Fruit fly (Drosophila melanogaster): ENCODE data around the gene fabp.

fabp gene

dm6 chr3R:11581340-11582252, 14.7 kb upstream of the fabp start, which contains the start of gene wkd (continued):
- TF ChIP-seq CG12071 (GFP tag; optimal IDR thresholded peaks at IDR 0.05): no peak
- no peak for TF ChIP-seq sc (optimal IDR thresholded peaks at IDR 0.05)
- no peak for TF ChIP-seq sc (GFP tag; optimal IDR thresholded peaks at IDR 0.05)
- no peak for TF ChIP-seq CG10979 (tag; optimal IDR thresholded peaks at IDR 0.05)
- TF ChIP-seq CG1647 (GFP tag; optimal IDR thresholded peaks at IDR 0.05): no peak
- no peak for TF ChIP-seq CG14710 (tag; optimal IDR thresholded peaks at IDR 0.05)
- no peak for TF ChIP-seq lab (GFP tag; optimal IDR thresholded peaks at IDR 0.05)
- TF ChIP-seq CG9727 (GFP tag; optimal IDR thresholded peaks at IDR 0.05): no peak
- TF ChIP-seq klu (GFP tag; IDR thresholded peaks at IDR 0.05): 0 out of 2 replicates have a peak, but pooled peaks have one; percentile 14
- TF ChIP-seq toy (GFP tag; IDR thresholded peaks at IDR 0.05): no peak
- no peak for TF ChIP-seq CG4707 (GFP tag; optimal IDR thresholded peaks at IDR 0.05)
- no peak for TF ChIP-seq CG14667 (GFP tag; IDR thresholded peaks at IDR 0.05)
- no peak for TF ChIP-seq dmrt11E (tag; optimal IDR thresholded peaks at IDR 0.05)
- TF ChIP-seq CG4360 (GFP tag; IDR thresholded peaks at IDR 0.05): peak; percentile 92
- TF ChIP-seq ash1 (GFP tag; optimal IDR thresholded peaks at IDR 0.05): no peak
- peak; percentile 13 for TF ChIP-seq CG17829 (tag; optimal IDR thresholded peaks at IDR 0.05)
- no peak for TF ChIP-seq ssp (GFP tag; IDR thresholded peaks at IDR 0.05)
- peak; percentile 69; the same call in 2 of the 3 replicates for TF ChIP-seq sr (GFP tag; IDR thresholded peaks at IDR 0.05)
- TF ChIP-seq seq (GFP tag; IDR thresholded peaks at IDR 0.05): no peak
- TF ChIP-seq hbn (GFP tag; IDR thresholded peaks at IDR 0.05; ENCODE audit: partially characterized antibody): peak; percentile 81
- TF ChIP-seq CG18764 (GFP tag; optimal IDR thresholded peaks at IDR 0.05): no peak
- TF ChIP-seq grau (tag; optimal IDR thresholded peaks at IDR 0.05): no peak
- peak; percentile 63 for TF ChIP-seq Ets97D (GFP tag; optimal IDR thresholded peaks at IDR 0.05)
- no peak for TF ChIP-seq scrt (GFP tag; optimal IDR thresholded peaks at IDR 0.05)
- TF ChIP-seq CG15269 (tag; optimal IDR thresholded peaks at IDR 0.05): no peak
- TF ChIP-seq hth (optimal IDR thresholded peaks at IDR 0.05): no peak
- TF ChIP-seq vvl (GFP tag; IDR thresholded peaks at IDR 0.05): peak; percentile 51; the same call in 1 of the 2 replicates
- no peak for TF ChIP-seq Side (GFP tag; optimal IDR thresholded peaks at IDR 0.05)
- no peak for TF ChIP-seq CG8478 (optimal IDR thresholded peaks at IDR 0.05)
- TF ChIP-seq H15 (GFP tag; IDR thresholded peaks at IDR 0.05): no peak
- TF ChIP-seq CG6254 (GFP tag; optimal IDR thresholded peaks at IDR 0.05): no peak
- no peak for TF ChIP-seq wor (GFP tag; IDR thresholded peaks at IDR 0.05)
- peak; percentile 6 for TF ChIP-seq CG8944 (GFP tag; optimal IDR thresholded peaks at IDR 0.05)
- no peak for TF ChIP-seq repo (GFP tag; optimal IDR thresholded peaks at IDR 0.05)
- TF ChIP-seq B-H1 (GFP tag; IDR thresholded peaks at IDR 0.05): no peak
- peak; percentile 53 for TF ChIP-seq CG2116 (GFP tag; optimal IDR thresholded peaks at IDR 0.05)
- TF ChIP-seq CG13624 (GFP tag; optimal IDR thresholded peaks at IDR 0.05): no peak
- peak; percentile 88 for TF ChIP-seq Opbp (GFP tag; IDR thresholded peaks at IDR 0.05; ENCODE audit: partially characterized antibody)
- TF ChIP-seq unpg (GFP tag; optimal IDR thresholded peaks at IDR 0.05): no peak
- TF ChIP-seq CG9437 (GFP tag; optimal IDR thresholded peaks at IDR 0.05): no peak
- no peak for TF ChIP-seq CG1024 (GFP tag; IDR thresholded peaks at IDR 0.05)
- TF ChIP-seq BtbVII (GFP tag; optimal IDR thresholded peaks at IDR 0.05): no peak
- peak; percentile 26 for TF ChIP-seq phol (tag; optimal IDR thresholded peaks at IDR 0.05)
- peak; percentile 47 for TF ChIP-seq ftz-f1 (GFP tag; optimal IDR thresholded peaks at IDR 0.05)
- no peak for TF ChIP-seq H2.0 (GFP tag; IDR thresholded peaks at IDR 0.05)
- no peak for TF ChIP-seq corto (GFP tag; optimal IDR thresholded peaks at IDR 0.05)
- TF ChIP-seq trh (GFP tag; optimal IDR thresholded peaks at IDR 0.05): no peak
- TF ChIP-seq CG31441 (GFP tag; IDR thresholded peaks at IDR 0.05): no peak
- TF ChIP-seq CG9932 (GFP tag; IDR thresholded peaks at IDR 0.05): peak; percentile 57; the same call in 1 of the 2 replicates
- TF ChIP-seq CG2202 (tag; optimal IDR thresholded peaks at IDR 0.05): no peak
